Worm (Caenorhabditis elegans) whole organism, mixed stage, embryonic: Measurements from ENCODE around the gene C06B8.7.
A peak's percentile ranks its signal among the peaks of the same experiment; 100 is the strongest.

Experiments
- M03D4.4 ChIP-seq: sonication (generic microtip); optimal IDR thresholded peaks from 2 replicates; lab custom pipeline; 2017; ENCODE audit warnings: mild to moderate bottlenecking, missing genetic modification characterization, missing compliant biosample characterization
- bed-3 ChIP-seq: fragments of 200-800 bp; sonication (Bioruptor generic); optimal IDR thresholded peaks from 3 replicates; lab custom pipeline; 2018; ENCODE audit warnings: mild to moderate bottlenecking, missing genetic modification characterization, moderate library complexity, missing compliant biosample characterization
- blmp-1 ChIP-seq: fragments of 150-350 bp; optimal IDR thresholded peaks from 2 replicates; lab custom pipeline; 2014; ENCODE audit warnings: missing biosample characterization, missing genetic modification characterization
- ceh-39 ChIP-seq: fragments of 150-350 bp; optimal IDR thresholded peaks from 2 replicates; lab custom pipeline; 2014; ENCODE audit warnings: missing biosample characterization, missing genetic modification characterization
- ceh-43 ChIP-seq: fragments of 200-800 bp; sonication (Bioruptor generic); optimal IDR thresholded peaks from 2 replicates; lab custom pipeline; 2018; ENCODE audit warnings: mild to moderate bottlenecking, missing genetic modification characterization, moderate library complexity, missing compliant biosample characterization
- ceh-83 ChIP-seq: fragments of 200-800 bp; sonication (Bioruptor generic); optimal IDR thresholded peaks from 2 replicates; lab custom pipeline; 2018; ENCODE audit warnings: mild to moderate bottlenecking, missing genetic modification characterization, missing compliant biosample characterization
- ces-1 ChIP-seq: fragments of 150-350 bp; optimal IDR thresholded peaks from 2 replicates; lab custom pipeline; 2014; ENCODE audit warnings: missing biosample characterization, missing genetic modification reagents, missing genetic modification characterization
- cnd-1 ChIP-seq: fragments of 200-800 bp; sonication (Bioruptor generic); optimal IDR thresholded peaks from 2 replicates; lab custom pipeline; 2018; ENCODE audit warnings: mild to moderate bottlenecking, missing genetic modification characterization, missing compliant biosample characterization
- drap-1 ChIP-seq: fragments of 200-800 bp; sonication (Bioruptor generic); optimal IDR thresholded peaks from 3 replicates; lab custom pipeline; 2018; ENCODE audit warnings: mild to moderate bottlenecking, missing genetic modification characterization, missing compliant biosample characterization
- elt-1 ChIP-seq: sonication (generic microtip); optimal IDR thresholded peaks from 2 replicates; lab custom pipeline; 2017; ENCODE audit warnings: missing genetic modification characterization, mild to moderate bottlenecking, missing compliant biosample characterization, antibody characterized with exemption, moderate library complexity, borderline replicate concordance; ENCODE audit not compliant: insufficient read depth
- elt-3 ChIP-seq: fragments of 150-350 bp; optimal IDR thresholded peaks from 2 replicates; lab custom pipeline; 2014; ENCODE audit warnings: missing biosample characterization, missing genetic modification characterization
- flh-1 ChIP-seq: fragments of 200-800 bp; sonication (Bioruptor generic); optimal IDR thresholded peaks from 2 replicates; lab custom pipeline; 2018; ENCODE audit warnings: mild to moderate bottlenecking, missing genetic modification characterization, moderate library complexity, missing compliant biosample characterization
- ham-2 ChIP-seq: fragments of 200-800 bp; sonication (Bioruptor generic); optimal IDR thresholded peaks from 2 replicates; lab custom pipeline; 2018; ENCODE audit warnings: mild to moderate bottlenecking, missing genetic modification characterization, missing compliant biosample characterization
- hlh-1 ChIP-seq: fragments of 150-350 bp; optimal IDR thresholded peaks from 2 replicates; lab custom pipeline; 2014; ENCODE audit warnings: missing biosample characterization, missing genetic modification reagents, missing genetic modification characterization
- lin-13 ChIP-seq: fragments of 150-350 bp; optimal IDR thresholded peaks from 2 replicates; lab custom pipeline; 2014; ENCODE audit warnings: missing biosample characterization, missing genetic modification characterization
- lin-32 ChIP-seq: fragments of 200-800 bp; sonication (Bioruptor generic); optimal IDR thresholded peaks from 2 replicates; lab custom pipeline; 2018; ENCODE audit warnings: mild to moderate bottlenecking, missing genetic modification characterization, missing compliant biosample characterization
- lsy-2 ChIP-seq: fragments of 150-350 bp; optimal IDR thresholded peaks from 2 replicates; lab custom pipeline; 2014; ENCODE audit warnings: missing biosample characterization, missing genetic modification characterization
- mab-5 ChIP-seq: fragments of 150-350 bp; optimal IDR thresholded peaks from 2 replicates; lab custom pipeline; 2014; ENCODE audit warnings: missing biosample characterization, missing genetic modification characterization
- mep-1 ChIP-seq: fragments of 150-350 bp; optimal IDR thresholded peaks from 2 replicates; lab custom pipeline; 2017; ENCODE audit warnings: missing biosample characterization, missing genetic modification reagents, missing genetic modification characterization, inconsistent platforms
- mls-2 ChIP-seq: sonication (generic microtip); optimal IDR thresholded peaks from 2 replicates; lab custom pipeline; 2016; ENCODE audit warnings: mild to moderate bottlenecking, missing genetic modification characterization, moderate library complexity, missing compliant biosample characterization
- nhr-12 ChIP-seq: fragments of 150-350 bp; optimal IDR thresholded peaks from 2 replicates; lab custom pipeline; 2014; ENCODE audit warnings: missing biosample characterization, missing genetic modification characterization
- nhr-2 ChIP-seq: fragments of 150-350 bp; optimal IDR thresholded peaks from 2 replicates; lab custom pipeline; 2014; ENCODE audit warnings: missing biosample characterization, missing genetic modification characterization
- nhr-237 ChIP-seq: fragments of 150-350 bp; optimal IDR thresholded peaks from 2 replicates; lab custom pipeline; 2014; ENCODE audit warnings: missing biosample characterization, missing genetic modification characterization
- nhr-28 ChIP-seq: fragments of 150-350 bp; optimal IDR thresholded peaks from 2 replicates; lab custom pipeline; 2014; ENCODE audit warnings: missing biosample characterization, missing genetic modification characterization
- nhr-76 ChIP-seq: sonication (generic microtip); optimal IDR thresholded peaks from 2 replicates; lab custom pipeline; 2017; ENCODE audit warnings: missing biosample characterization, missing genetic modification characterization
- pha-4 ChIP-seq: fragments of 150-350 bp; optimal IDR thresholded peaks from 2 replicates; lab custom pipeline; 2018; ENCODE audit warnings: missing biosample characterization, missing genetic modification reagents, missing genetic modification characterization
- sem-2 ChIP-seq: fragments of 200-800 bp; sonication (Bioruptor generic); optimal IDR thresholded peaks from 2 replicates; lab custom pipeline; 2018; ENCODE audit warnings: mild to moderate bottlenecking, missing genetic modification characterization, missing compliant biosample characterization
- snpc-4 ChIP-seq: fragments of 150-350 bp; optimal IDR thresholded peaks from 2 replicates; lab custom pipeline; 2014; ENCODE audit warnings: missing biosample characterization, missing genetic modification characterization
- sptf-1 ChIP-seq: sonication (generic microtip); optimal IDR thresholded peaks from 2 replicates; lab custom pipeline; 2017; ENCODE audit warnings: mild to moderate bottlenecking, missing genetic modification characterization, moderate library complexity, missing compliant biosample characterization
- tbx-8 ChIP-seq: fragments of 200-800 bp; sonication (Bioruptor generic); optimal IDR thresholded peaks from 2 replicates; lab custom pipeline; 2018; ENCODE audit warnings: mild to moderate bottlenecking, missing genetic modification characterization, moderate library complexity, missing compliant biosample characterization
- unc-120 ChIP-seq: sonication (generic microtip); optimal IDR thresholded peaks from 2 replicates; lab custom pipeline; 2017; ENCODE audit warnings: missing genetic modification characterization, missing compliant biosample characterization; ENCODE audit not compliant: poor library complexity, severe bottlenecking
- unc-39 ChIP-seq: fragments of 150-350 bp; optimal IDR thresholded peaks from 2 replicates; lab custom pipeline; 2014; ENCODE audit warnings: missing biosample characterization, missing genetic modification characterization
- unc-62 ChIP-seq: fragments of 150-350 bp; optimal IDR thresholded peaks from 2 replicates; lab custom pipeline; 2014; ENCODE audit warnings: missing biosample characterization, missing genetic modification reagents, missing genetic modification characterization
- zip-8 ChIP-seq: fragments of 150-350 bp; optimal IDR thresholded peaks from 2 replicates; lab custom pipeline; 2014; ENCODE audit warnings: missing biosample characterization, missing genetic modification characterization
- ztf-11 ChIP-seq: fragments of 150-350 bp; optimal IDR thresholded peaks from 2 replicates; lab custom pipeline; 2014; ENCODE audit warnings: missing biosample characterization, missing genetic modification characterization

The C06B8.7 gene

DNA sequence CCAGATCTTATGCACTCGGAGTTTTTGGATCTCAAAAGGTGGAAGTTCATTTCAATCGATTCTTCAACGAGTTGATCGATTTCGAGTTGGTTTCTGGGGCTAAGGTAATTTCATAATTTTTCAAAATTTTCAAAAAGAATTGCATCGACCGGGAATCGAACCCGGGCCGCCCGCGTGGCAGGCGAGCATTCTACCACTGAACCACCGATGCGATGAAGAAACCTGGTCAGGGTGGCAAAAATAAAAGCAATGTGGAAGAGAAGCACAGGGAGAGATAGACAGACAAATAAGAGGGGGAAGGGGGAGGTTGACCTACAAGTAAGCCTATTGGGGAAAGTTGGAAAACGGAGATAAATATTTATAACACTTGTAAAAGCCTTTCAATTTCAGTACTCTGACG, 6.5 kb downstream of the C06B8.7 start:
- TF ChIP-seq ceh-43 (GFP tag; lab: Kevin White, UChicago) (peak; percentile 11), nhr-2 (tag; lab: Kevin White, UChicago) (no peak), pha-4 (peak; percentile 5), blmp-1 (no peak), ham-2 (GFP tag; lab: Kevin White, UChicago) (peak; percentile 43), ztf-11 (tag; lab: Kevin White, UChicago) (no peak), mls-2 (tag; lab: Kevin White, UChicago) (peak; percentile 39), lsy-2 (tag; lab: Kevin White, UChicago) (no peak), M03D4.4 (tag; lab: Kevin White, UChicago) (peak; percentile 54), tbx-8 (GFP tag; lab: Kevin White, UChicago) (no peak), nhr-76 (no peak), drap-1 (GFP tag; lab: Kevin White, UChicago) (peak; percentile 87), sptf-1 (tag; lab: Kevin White, UChicago) (peak; percentile 68), bed-3 (peak; percentile 42), elt-3 (tag; lab: Kevin White, UChicago) (no peak), flh-1 (GFP tag; lab: Kevin White, UChicago) (peak; percentile 3), ceh-39 (tag; lab: Kevin White, UChicago) (no peak), lin-13 (tag; lab: Kevin White, UChicago) (no peak), cnd-1 (tag; lab: Kevin White, UChicago) (peak; percentile 72), hlh-1 (tag; lab: Kevin White, UChicago) (no peak), sem-2 (GFP tag; lab: Kevin White, UChicago) (peak; percentile 3)

ce11 chrV:15511613-15512216, 13.2 kb downstream of the C06B8.7 start, which contains the start of gene rpl-38:
rpl-38 (plus strand) TSS chrV:15512166.
- TF ChIP-seq nhr-2 (tag; lab: Kevin White, UChicago) (no peak), ham-2 (GFP tag; lab: Kevin White, UChicago) (no peak), sptf-1 (tag; lab: Kevin White, UChicago) (peak; percentile 16), pha-4 (peak; percentile 87), unc-39 (tag; lab: Kevin White, UChicago) (no peak), mls-2 (tag; lab: Kevin White, UChicago) (peak; percentile 33), bed-3 (no peak), drap-1 (GFP tag; lab: Kevin White, UChicago) (peak; percentile 70), flh-1 (GFP tag; lab: Kevin White, UChicago) (no peak), unc-120 (tag; lab: Kevin White, UChicago) (no peak), zip-8 (tag; lab: Kevin White, UChicago) (no peak), lin-13 (tag; lab: Kevin White, UChicago) (peak; percentile 80), nhr-12 (tag; lab: Kevin White, UChicago) (no peak), ceh-43 (GFP tag; lab: Kevin White, UChicago) (no peak), ztf-11 (tag; lab: Kevin White, UChicago) (no peak), nhr-28 (tag; lab: Kevin White, UChicago) (no peak), sem-2 (GFP tag; lab: Kevin White, UChicago) (no peak), ceh-39 (tag; lab: Kevin White, UChicago) (no peak), ces-1 (GFP tag; lab: Kevin White, UChicago) (peak; percentile 96), nhr-76 (no peak), snpc-4 (tag; lab: Kevin White, UChicago) (no peak), cnd-1 (tag; lab: Kevin White, UChicago) (peak; percentile 6), tbx-8 (GFP tag; lab: Kevin White, UChicago) (no peak), lsy-2 (tag; lab: Kevin White, UChicago) (peak; percentile 98), elt-3 (tag; lab: Kevin White, UChicago) (no peak), lin-32 (GFP tag; lab: Kevin White, UChicago) (no peak), mab-5 (tag; lab: Kevin White, UChicago) (no peak), elt-1 (tag; lab: Kevin White, UChicago) (no peak), M03D4.4 (tag; lab: Kevin White, UChicago) (no peak), mep-1 (tag; lab: Kevin White, UChicago) (peak; percentile 85), ceh-83 (GFP tag; lab: Kevin White, UChicago) (no peak), unc-62 (GFP tag; lab: Kevin White, UChicago) (no peak), nhr-237 (tag; lab: Kevin White, UChicago) (peak; percentile 77), hlh-1 (tag; lab: Kevin White, UChicago) (peak; percentile 17), blmp-1 (no peak)
